Worm (Caenorhabditis elegans) whole organism, late embryonic: ENCODE results near the gene epn-1.

Source experiments
- C08G9.2 ChIP-seq: sonication (generic microtip); optimal IDR thresholded peaks from 2 replicates; lab custom pipeline; 2016; ENCODE audit warnings: mild to moderate bottlenecking, missing genetic modification characterization, moderate library complexity, missing compliant biosample characterization
- C38D4.7 ChIP-seq: fragments of 200-800 bp; sonication (Bioruptor generic); optimal IDR thresholded peaks from 2 replicates; lab custom pipeline; 2018; ENCODE audit warnings: mild to moderate bottlenecking, missing genetic modification characterization, moderate library complexity, missing compliant biosample characterization
- F13H6.1 ChIP-seq: sonication (generic microtip); optimal IDR thresholded peaks from 2 replicates; lab custom pipeline; 2016; ENCODE audit warnings: missing genetic modification characterization, missing compliant biosample characterization
- K02D7.2 ChIP-seq: sonication (generic microtip); optimal IDR thresholded peaks from 2 replicates; lab custom pipeline; 2017; ENCODE audit warnings: mild to moderate bottlenecking, missing genetic modification characterization, missing compliant biosample characterization
- K09A11.1 ChIP-seq: sonication (generic microtip); optimal IDR thresholded peaks from 2 replicates; lab custom pipeline; 2017; ENCODE audit warnings: antibody characterized with exemption, mild to moderate bottlenecking, missing genetic modification characterization, missing compliant biosample characterization; ENCODE audit not compliant: insufficient read depth
- T23F11.4 ChIP-seq: fragments of 200-800 bp; sonication (Bioruptor generic); optimal IDR thresholded peaks from 2 replicates; lab custom pipeline; 2018; ENCODE audit warnings: mild to moderate bottlenecking, missing genetic modification characterization, missing compliant biosample characterization
- Y22D7AL.16 ChIP-seq: sonication (generic microtip); optimal IDR thresholded peaks from 2 replicates; lab custom pipeline; 2016; ENCODE audit warnings: missing genetic modification characterization, missing compliant biosample characterization
- ahr-1 ChIP-seq: sonication (generic microtip); optimal IDR thresholded peaks from 2 replicates; lab custom pipeline; 2016; ENCODE audit warnings: missing genetic modification characterization, missing compliant biosample characterization
- ama-1 ChIP-seq: fragments of 150-350 bp; optimal IDR thresholded peaks from 2 replicates; lab custom pipeline; 2014
- ceh-18 ChIP-seq: sonication (generic microtip); optimal IDR thresholded peaks from 2 replicates; lab custom pipeline; 2016; ENCODE audit warnings: missing genetic modification characterization, missing compliant biosample characterization
- ceh-19 ChIP-seq: fragments of 200-800 bp; sonication (Bioruptor generic); optimal IDR thresholded peaks from 2 replicates; lab custom pipeline; 2018; ENCODE audit warnings: mild to moderate bottlenecking, missing genetic modification characterization, missing compliant biosample characterization
- ceh-2 ChIP-seq: sonication (generic microtip); optimal IDR thresholded peaks from 2 replicates; lab custom pipeline; 2016; ENCODE audit warnings: missing genotype, missing genetic modification characterization, missing compliant biosample characterization
- ceh-22 ChIP-seq: sonication (generic microtip); optimal IDR thresholded peaks from 2 replicates; lab custom pipeline; 2017; ENCODE audit warnings: missing biosample characterization, missing genetic modification characterization
- ceh-30 ChIP-seq: fragments of 150-350 bp; optimal IDR thresholded peaks from 2 replicates; lab custom pipeline; 2014; ENCODE audit warnings: missing biosample characterization, missing genetic modification characterization
- ceh-31 ChIP-seq: sonication (generic microtip); optimal IDR thresholded peaks from 2 replicates; lab custom pipeline; 2016; ENCODE audit warnings: missing genetic modification characterization, missing compliant biosample characterization
- ceh-34 ChIP-seq: sonication (generic microtip); optimal IDR thresholded peaks from 2 replicates; lab custom pipeline; 2016; ENCODE audit warnings: mild to moderate bottlenecking, missing genetic modification characterization, missing compliant biosample characterization
- ceh-45 ChIP-seq: fragments of 200-800 bp; sonication (Bioruptor generic); IDR thresholded peaks from 2 replicates; pipeline ENCODE4 v1.3.6; 2022; ENCODE audit warnings: missing genetic modification reagents, missing genetic modification characterization, missing compliant biosample characterization
- ceh-6 ChIP-seq: fragments of 200-800 bp; sonication (Bioruptor generic); optimal IDR thresholded peaks from 2 replicates; lab custom pipeline; 2018; ENCODE audit warnings: mild to moderate bottlenecking, missing genetic modification characterization, missing compliant biosample characterization
- ceh-9 ChIP-seq: sonication (generic microtip); optimal IDR thresholded peaks from 2 replicates; lab custom pipeline; 2016; ENCODE audit warnings: mild to moderate bottlenecking, missing genetic modification characterization, inconsistent platforms, missing compliant biosample characterization
- che-1 ChIP-seq: sonication (generic microtip); optimal IDR thresholded peaks from 2 replicates; lab custom pipeline; 2016; ENCODE audit warnings: mild to moderate bottlenecking, missing genetic modification characterization, missing compliant biosample characterization
- dmd-4 ChIP-seq: sonication (generic microtip); optimal IDR thresholded peaks from 2 replicates; lab custom pipeline; 2016; ENCODE audit warnings: borderline replicate concordance, missing genetic modification characterization, missing compliant biosample characterization
- elt-4 ChIP-seq: sonication (generic microtip); optimal IDR thresholded peaks from 2 replicates; lab custom pipeline; 2016; ENCODE audit warnings: missing genetic modification characterization, missing compliant biosample characterization
- ets-4 ChIP-seq: sonication (generic microtip); optimal IDR thresholded peaks from 2 replicates; lab custom pipeline; 2016; ENCODE audit warnings: missing genetic modification characterization, missing compliant biosample characterization
- fkh-6 ChIP-seq: sonication (generic microtip); optimal IDR thresholded peaks from 2 replicates; lab custom pipeline; 2016; ENCODE audit warnings: missing genetic modification characterization, missing compliant biosample characterization
- gmeb-2 ChIP-seq: sonication (generic microtip); optimal IDR thresholded peaks from 2 replicates; lab custom pipeline; 2016; ENCODE audit warnings: missing genetic modification characterization, inconsistent platforms, missing compliant biosample characterization
- hlh-15 ChIP-seq: sonication (generic microtip); optimal IDR thresholded peaks from 2 replicates; lab custom pipeline; 2016; ENCODE audit warnings: missing genetic modification characterization, missing compliant biosample characterization
- hlh-6 ChIP-seq: sonication (generic microtip); optimal IDR thresholded peaks from 2 replicates; lab custom pipeline; 2016; ENCODE audit warnings: missing genotype, missing genetic modification characterization, missing compliant biosample characterization
- lim-6 ChIP-seq: sonication (generic microtip); optimal IDR thresholded peaks from 2 replicates; lab custom pipeline; 2016; ENCODE audit warnings: missing genetic modification characterization, missing compliant biosample characterization
- lin-11 ChIP-seq: fragments of 200-800 bp; sonication (Bioruptor generic); optimal IDR thresholded peaks from 2 replicates; lab custom pipeline; 2018; ENCODE audit warnings: mild to moderate bottlenecking, missing genetic modification characterization, missing compliant biosample characterization
- mec-3 ChIP-seq: sonication (generic microtip); optimal IDR thresholded peaks from 2 replicates; lab custom pipeline; 2016; ENCODE audit warnings: borderline replicate concordance, missing genetic modification characterization, missing compliant biosample characterization
- nfya-1 ChIP-seq: sonication (generic microtip); optimal IDR thresholded peaks from 2 replicates; lab custom pipeline; 2017; ENCODE audit warnings: missing genetic modification characterization, mild to moderate bottlenecking, missing compliant biosample characterization, antibody characterized with exemption, moderate library complexity
- nhr-11 ChIP-seq: fragments of 150-350 bp; optimal IDR thresholded peaks from 2 replicates; lab custom pipeline; 2014; ENCODE audit warnings: missing biosample characterization, missing genetic modification characterization
- npax-4 ChIP-seq: sonication (generic microtip); optimal IDR thresholded peaks from 2 replicates; lab custom pipeline; 2016; ENCODE audit warnings: missing genetic modification characterization, missing compliant biosample characterization
- pha-2 ChIP-seq: sonication (generic microtip); optimal IDR thresholded peaks from 2 replicates; lab custom pipeline; 2017; ENCODE audit warnings: mild to moderate bottlenecking, missing genetic modification characterization, missing compliant biosample characterization
- pros-1 ChIP-seq: fragments of 150-350 bp; optimal IDR thresholded peaks from 2 replicates; lab custom pipeline; 2014; ENCODE audit warnings: missing biosample characterization, missing genetic modification reagents, missing genetic modification characterization
- sdc-2 ChIP-seq: sonication (generic microtip); optimal IDR thresholded peaks from 2 replicates; lab custom pipeline; 2016; ENCODE audit warnings: missing genotype, missing genetic modification characterization, missing compliant biosample characterization
- sox-2 ChIP-seq: fragments of 200-800 bp; sonication (Bioruptor generic); IDR thresholded peaks from 2 replicates; pipeline ENCODE4 v1.3.6; 2022; ENCODE audit warnings: missing genetic modification reagents, missing genetic modification characterization, missing compliant biosample characterization
- sox-4 ChIP-seq: sonication (generic microtip); optimal IDR thresholded peaks from 2 replicates; lab custom pipeline; 2017; ENCODE audit warnings: mild to moderate bottlenecking, missing genetic modification characterization, inconsistent platforms, missing compliant biosample characterization
- syd-9 ChIP-seq: sonication (generic microtip); optimal IDR thresholded peaks from 2 replicates; lab custom pipeline; 2016; ENCODE audit warnings: mild to moderate bottlenecking, missing genetic modification characterization, moderate library complexity, missing compliant biosample characterization
- tbx-7 ChIP-seq: sonication (generic microtip); optimal IDR thresholded peaks from 2 replicates; lab custom pipeline; 2016; ENCODE audit warnings: missing genotype, missing genetic modification characterization, missing compliant biosample characterization
- unc-42 ChIP-seq: sonication (generic microtip); optimal IDR thresholded peaks from 2 replicates; lab custom pipeline; 2016; ENCODE audit warnings: missing genotype, missing genetic modification characterization, missing compliant biosample characterization
- unc-86 ChIP-seq: sonication (generic microtip); optimal IDR thresholded peaks from 2 replicates; lab custom pipeline; 2016; ENCODE audit warnings: missing genetic modification characterization, missing compliant biosample characterization
- zip-5 ChIP-seq: sonication (generic microtip); optimal IDR thresholded peaks from 2 replicates; lab custom pipeline; 2016; ENCODE audit warnings: missing genetic modification characterization, missing compliant biosample characterization

The epn-1 gene

ce11 chrX:14804706-14805105, 13.6 kb downstream of the epn-1 start (continued):
- TF ChIP-seq che-1 (tag; lab: Kevin White, UChicago) (peak; percentile 85), ama-1 (no peak), Y22D7AL.16 (tag; lab: Kevin White, UChicago) (peak; percentile 74), sox-4 (tag; lab: Kevin White, UChicago) (peak; percentile 69), sox-2 (peak; percentile 62), hlh-6 (peak; percentile 83), unc-42 (tag; lab: Kevin White, UChicago) (no peak), ahr-1 (tag; lab: Kevin White, UChicago) (peak; percentile 70), syd-9 (tag; lab: Kevin White, UChicago) (peak; percentile 59), npax-4 (tag; lab: Kevin White, UChicago) (peak; percentile 39), C38D4.7 (GFP tag; lab: Kevin White, UChicago) (peak; percentile 76), K02D7.2 (tag; lab: Kevin White, UChicago) (peak; percentile 68), ceh-9 (tag; lab: Kevin White, UChicago) (no peak), ceh-19 (peak; percentile 70), F13H6.1 (tag; lab: Kevin White, UChicago) (peak; percentile 65), elt-4 (tag; lab: Kevin White, UChicago) (no peak), pros-1 (tag; lab: Kevin White, UChicago) (no peak), ceh-6 (GFP tag; lab: Kevin White, UChicago) (peak; percentile 81), ceh-31 (peak; percentile 49), zip-5 (tag; lab: Kevin White, UChicago) (peak; percentile 19), tbx-7 (peak; percentile 5), sdc-2 (tag; lab: Kevin White, UChicago) (peak; percentile 87), gmeb-2 (tag; lab: Kevin White, UChicago) (peak; percentile 73), ceh-30 (tag; lab: Kevin White, UChicago) (no peak), ceh-22 (tag; lab: Kevin White, UChicago) (no peak), pha-2 (tag; lab: Kevin White, UChicago) (peak; percentile 76), ceh-45 (peak; percentile 37; the same call in 1 of the 2 replicates), ceh-34 (peak; percentile 76), nfya-1 (peak; percentile 21), hlh-15 (tag; lab: Kevin White, UChicago) (peak; percentile 26), lin-11 (peak; percentile 61), dmd-4 (tag; lab: Kevin White, UChicago) (peak; percentile 41), K09A11.1 (tag; lab: Kevin White, UChicago) (peak; percentile 74), lim-6 (tag; lab: Kevin White, UChicago) (no peak), fkh-6 (tag; lab: Kevin White, UChicago) (peak; percentile 62), ceh-18 (peak; percentile 33), ets-4 (no peak), C08G9.2 (tag; lab: Kevin White, UChicago) (peak; percentile 70), mec-3 (tag; lab: Kevin White, UChicago) (no peak), nhr-11 (tag; lab: Kevin White, UChicago) (no peak), T23F11.4 (GFP tag; lab: Kevin White, UChicago) (peak; percentile 75)

ce11 chrX:14797405-14797804, 20.9 kb downstream of the epn-1 start:
- TF ChIP-seq ceh-2 (tag; lab: Kevin White, UChicago) (no peak), mec-3 (tag; lab: Kevin White, UChicago) (no peak), sdc-2 (tag; lab: Kevin White, UChicago) (no peak), nhr-11 (tag; lab: Kevin White, UChicago) (no peak), unc-86 (tag; lab: Kevin White, UChicago) (no peak)
